Fruit fly (Drosophila melanogaster): ENCODE measurements around the gene IFT57.
A peak's percentile ranks its signal among the peaks of the same experiment; 100 is the strongest.

The IFT57 gene

DNA sequence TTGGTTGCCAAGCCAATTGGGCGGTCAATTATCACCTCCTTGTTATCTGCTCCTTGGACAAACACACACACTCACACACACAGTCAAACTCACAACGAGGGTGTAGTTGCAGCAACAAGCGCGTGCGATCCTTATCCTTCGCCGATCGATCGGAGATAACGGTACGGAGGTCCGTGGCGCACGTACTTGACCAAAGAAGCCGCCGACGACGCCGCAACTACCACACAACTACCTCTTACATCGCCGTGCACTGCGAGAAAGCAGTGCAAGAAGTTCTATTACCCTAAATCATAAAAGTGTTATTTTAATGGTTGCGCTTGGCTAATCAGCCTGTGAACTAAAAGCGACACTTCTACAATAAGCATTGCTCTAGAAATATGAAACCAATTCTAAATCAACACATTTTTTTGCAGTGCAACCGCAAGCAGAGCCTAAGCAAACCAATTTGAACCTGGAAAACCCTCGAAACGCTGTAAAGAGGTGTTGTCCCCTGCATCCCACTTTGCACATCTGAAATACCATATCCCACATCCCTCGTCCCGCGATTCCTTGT, 2.5 kb downstream of the IFT57 start (continued):
- peak; percentile 40 for TF ChIP-seq tin (GFP tag; optimal IDR thresholded peaks at IDR 0.05)
- no peak for TF ChIP-seq CG17359 (tag; optimal IDR thresholded peaks at IDR 0.05)
- TF ChIP-seq btn (GFP tag; optimal IDR thresholded peaks at IDR 0.05): peak; percentile 40
- peak; percentile 46 for TF ChIP-seq pum (GFP tag; optimal IDR thresholded peaks at IDR 0.05)
- peak; percentile 55 for TF ChIP-seq NC2β (GFP tag; optimal IDR thresholded peaks at IDR 0.05)
- TF ChIP-seq sc (optimal IDR thresholded peaks at IDR 0.05): no peak
- TF ChIP-seq sc (GFP tag; optimal IDR thresholded peaks at IDR 0.05): peak; percentile 31
- TF ChIP-seq HLH3B (GFP tag; IDR thresholded peaks at IDR 0.05): no peak
- no peak for TF ChIP-seq Abd-B (GFP tag; optimal IDR thresholded peaks at IDR 0.05)
- TF ChIP-seq cg (GFP tag; optimal IDR thresholded peaks at IDR 0.05): no peak
- no peak for TF ChIP-seq knrl (GFP tag; IDR thresholded peaks at IDR 0.05; ENCODE audit: partially characterized antibody)
- TF ChIP-seq CG17361 (GFP tag; IDR thresholded peaks at IDR 0.05): peak; percentile 52; the same call in 2 of the 3 replicates
- no peak for TF ChIP-seq CG7372 (GFP tag; IDR thresholded peaks at IDR 0.05)
- no peak for TF ChIP-seq H2.0 (GFP tag; IDR thresholded peaks at IDR 0.05)
- TF ChIP-seq CG18011 (GFP tag; optimal IDR thresholded peaks at IDR 0.05): no peak
- TF ChIP-seq Dip2 (GFP tag; IDR thresholded peaks at IDR 0.05): no peak
- TF ChIP-seq CG16815 (GFP tag; optimal IDR thresholded peaks at IDR 0.05): peak; percentile 65
- peak; percentile 42; the same call in 1 of the 3 replicates for TF ChIP-seq dysf (GFP tag; IDR thresholded peaks at IDR 0.05)
- no peak for TF ChIP-seq insv (GFP tag; optimal IDR thresholded peaks at IDR 0.05)
- no peak for TF ChIP-seq CG15514 (GFP tag; optimal IDR thresholded peaks at IDR 0.05)
- no peak for TF ChIP-seq CG18476 (GFP tag; optimal IDR thresholded peaks at IDR 0.05)
- no peak for TF ChIP-seq hbn (GFP tag; IDR thresholded peaks at IDR 0.05; ENCODE audit: partially characterized antibody)
- TF ChIP-seq Rx (GFP tag; IDR thresholded peaks at IDR 0.05): peak; percentile 31; the same call in 1 of the 2 replicates
- TF ChIP-seq CG18262 (tag; optimal IDR thresholded peaks at IDR 0.05): peak; percentile 66
- TF ChIP-seq MTF-1 (GFP tag; optimal IDR thresholded peaks at IDR 0.05; ENCODE audit: borderline replicate concordance): no peak
- peak; percentile 32 for TF ChIP-seq CG8089 (GFP tag; optimal IDR thresholded peaks at IDR 0.05)
- TF ChIP-seq CoRest (tag; optimal IDR thresholded peaks at IDR 0.05): peak; percentile 26
- peak; percentile 96 for TF ChIP-seq Ets65A (GFP tag)
- TF ChIP-seq tna (GFP tag; IDR thresholded peaks at IDR 0.05; ENCODE audit: partially characterized antibody): no peak
- TF ChIP-seq Poxn (GFP tag; IDR thresholded peaks at IDR 0.05): no peak
- no peak; the same call in 1 of the 2 replicates for TF ChIP-seq CG10321 (GFP tag; IDR thresholded peaks at IDR 0.05)
- no peak for TF ChIP-seq CG12071 (GFP tag; optimal IDR thresholded peaks at IDR 0.05)
- TF ChIP-seq sim (GFP tag; IDR thresholded peaks at IDR 0.05): no peak
- TF ChIP-seq CG12769 (tag; optimal IDR thresholded peaks at IDR 0.05): no peak
- peak; percentile 59 for TF ChIP-seq zf30C (GFP tag; optimal IDR thresholded peaks at IDR 0.05)
- no peak for TF ChIP-seq CG34224 (GFP tag; IDR thresholded peaks at IDR 0.05; ENCODE audit: partially characterized antibody)
- TF ChIP-seq sqz (GFP tag; optimal IDR thresholded peaks at IDR 0.05): no peak
- no peak for TF ChIP-seq h (optimal IDR thresholded peaks at IDR 0.05)
- TF ChIP-seq CG15011 (GFP tag; optimal IDR thresholded peaks at IDR 0.05): no peak
- TF ChIP-seq CG1602 (GFP tag; optimal IDR thresholded peaks at IDR 0.05): peak; percentile 28
- TF ChIP-seq CG10209 (GFP tag; optimal IDR thresholded peaks at IDR 0.05): peak; percentile 27
- TF ChIP-seq wdn (GFP tag; IDR thresholded peaks at IDR 0.05): no peak
- no peak for TF ChIP-seq CG2889 (GFP tag; IDR thresholded peaks at IDR 0.05)
- no peak for TF ChIP-seq CG12299 (tag; optimal IDR thresholded peaks at IDR 0.05)
- TF ChIP-seq tio (GFP tag; optimal IDR thresholded peaks at IDR 0.05): no peak
- 0 out of 2 replicates have a peak, but pooled peaks have one; percentile 12 for TF ChIP-seq Oaz (GFP tag; IDR thresholded peaks at IDR 0.05)
- TF ChIP-seq otp (GFP tag; IDR thresholded peaks at IDR 0.05): peak; percentile 81
- TF ChIP-seq ken (GFP tag; IDR thresholded peaks at IDR 0.05): no peak
- TF ChIP-seq CG10979 (tag; optimal IDR thresholded peaks at IDR 0.05): peak; percentile 73
- no peak for TF ChIP-seq CG10147 (GFP tag; optimal IDR thresholded peaks at IDR 0.05)
- TF ChIP-seq NK7.1 (GFP tag; optimal IDR thresholded peaks at IDR 0.05): no peak
